Fruit fly (Drosophila melanogaster) whole organism, wandering third instar larva: ENCODE measurements around the gene CG42766.

Experiments
- Abd-B ChIP-seq: fragments of >200 bp; optimal IDR thresholded peaks from 2 replicates; lab custom pipeline; 2017; ENCODE audit warnings: missing biosample characterization, missing genetic modification characterization
- CG32264 ChIP-seq: fragments of 200-800 bp; sonication (Bioruptor generic); optimal IDR thresholded peaks from 2 replicates; lab custom pipeline; 2016; ENCODE audit warnings: missing biosample characterization, missing genetic modification characterization
- CG9705 ChIP-seq: fragments of 200-800 bp; sonication (Bioruptor generic); optimal IDR thresholded peaks from 2 replicates; lab custom pipeline; 2018; ENCODE audit warnings: missing biosample characterization, mild to moderate bottlenecking, missing genetic modification characterization
- GATAd ChIP-seq: sonication (Bioruptor generic); optimal IDR thresholded peaks from 2 replicates; lab custom pipeline; 2016; ENCODE audit warnings: missing biosample characterization, missing genetic modification characterization
- Hr78 ChIP-seq: fragments of >200 bp; optimal IDR thresholded peaks from 2 replicates; lab custom pipeline; 2017; ENCODE audit warnings: missing biosample characterization, missing genetic modification characterization
- OdsH ChIP-seq: fragments of 200-800 bp; sonication (Bioruptor generic); optimal IDR thresholded peaks from 2 replicates; lab custom pipeline; 2016; ENCODE audit warnings: missing biosample characterization, mild to moderate bottlenecking, missing genetic modification characterization
- ey ChIP-seq: fragments of 200-800 bp; sonication (Bioruptor generic); optimal IDR thresholded peaks from 2 replicates; lab custom pipeline; 2016; ENCODE audit warnings: missing biosample characterization, missing genetic modification characterization
- foxo ChIP-seq, 2 experiments: fragments of 200-800 bp; sonication (Bioruptor generic); optimal IDR thresholded peaks; 2 replicates in 1 of 2; 3 replicates in 1 of 2; lab custom pipeline; 2016 to 2017; ENCODE audit warnings: missing biosample characterization in 2 of 2, missing genetic modification characterization in 2 of 2
- fru ChIP-seq: fragments of 200-800 bp; sonication (Bioruptor generic); optimal IDR thresholded peaks from 3 replicates; lab custom pipeline; 2016; ENCODE audit warnings: missing biosample characterization, mild to moderate bottlenecking, missing genetic modification characterization
- pan ChIP-seq: fragments of >200 bp; optimal IDR thresholded peaks from 2 replicates; lab custom pipeline; 2017
- psq ChIP-seq: fragments of 200-800 bp; sonication (Bioruptor generic); optimal IDR thresholded peaks from 3 replicates; lab custom pipeline; 2017; ENCODE audit warnings: missing biosample characterization, mild to moderate bottlenecking, missing genetic modification characterization, moderate library complexity
- tai ChIP-seq: sonication (Bioruptor generic); optimal IDR thresholded peaks from 2 replicates; lab custom pipeline; 2016; ENCODE audit warnings: missing biosample characterization, missing genetic modification characterization

DNA sequence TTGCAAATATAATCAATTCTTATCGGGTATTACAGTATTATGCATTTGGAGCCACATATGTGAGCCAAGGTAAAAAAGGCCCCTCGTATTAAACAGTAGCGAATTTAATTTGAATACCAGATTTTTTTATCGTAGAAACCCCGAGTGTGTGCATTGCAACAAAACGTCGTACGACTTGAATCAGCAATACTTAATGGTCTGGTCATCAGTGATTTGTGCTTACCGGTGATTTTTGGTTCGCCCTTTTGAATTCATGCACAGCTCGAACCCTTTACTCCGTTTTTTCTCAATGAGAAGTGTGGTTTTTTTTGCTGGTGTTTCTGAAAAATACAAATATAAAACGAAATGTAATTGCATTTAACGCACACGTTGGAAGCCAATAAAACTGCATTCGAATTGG, 13.0 kb downstream of the CG42766 start:
- no peak for TF ChIP-seq CG9705
- no peak for TF ChIP-seq CG32264 (GFP tag; lab: Kevin White, UChicago)
- no peak for TF ChIP-seq Abd-B (GFP tag; lab: Kevin White, UChicago)
- TF ChIP-seq GATAd (GFP tag; lab: Kevin White, UChicago), result no peak
- TF ChIP-seq fru (GFP tag; lab: Kevin White, UChicago), result no peak
- no peak for TF ChIP-seq tai (GFP tag; lab: Kevin White, UChicago)
- no peak for TF ChIP-seq psq (GFP tag; lab: Kevin White, UChicago)
- TF ChIP-seq Hr78 (GFP tag; lab: Kevin White, UChicago), result no peak
- TF ChIP-seq foxo (GFP tag; optimal IDR thresholded peaks at IDR 0.05; lab: Kevin White, UChicago), result no peak
- no peak for TF ChIP-seq pan (lab: Kevin White, UChicago)
- no peak for TF ChIP-seq ey (GFP tag; lab: Kevin White, UChicago)
- TF ChIP-seq OdsH (GFP tag; lab: Kevin White, UChicago), result no peak
